Fruit fly (Drosophila melanogaster) whole organism, embryonic: ENCODE data around the gene Ir31a.
A peak's percentile ranks its signal among the peaks of the same experiment; 100 is the strongest.

Experiments
- CG10147 ChIP-seq: fragments of 200-800 bp; sonication (Bioruptor generic); optimal IDR thresholded peaks from 2 replicates; lab custom pipeline; 2019; ENCODE audit warnings: missing biosample characterization, mild to moderate bottlenecking, missing genetic modification characterization, moderate library complexity
- CG10209 ChIP-seq: fragments of 200-800 bp; sonication (Bioruptor generic); optimal IDR thresholded peaks from 3 replicates; lab custom pipeline; 2017; ENCODE audit warnings: missing biosample characterization, mild to moderate bottlenecking, missing genetic modification characterization, missing genetic modification reagents
- CG11247 ChIP-seq: fragments of 200-800 bp; sonication (Bioruptor generic); IDR thresholded peaks from 2 replicates; pipeline ENCODE4 v1.3.6; 2022; ENCODE audit warnings: missing biosample characterization, missing genetic modification characterization
- CG1233 ChIP-seq: fragments of 200-800 bp; sonication (Bioruptor generic); optimal IDR thresholded peaks from 4 replicates; lab custom pipeline; 2018; ENCODE audit warnings: missing biosample characterization, mild to moderate bottlenecking, missing genetic modification characterization
- CG12769 ChIP-seq: fragments of 200-800 bp; sonication (Bioruptor generic); optimal IDR thresholded peaks from 2 replicates; lab custom pipeline; 2019; ENCODE audit warnings: missing biosample characterization, mild to moderate bottlenecking, missing genetic modification characterization, moderate library complexity
- CG12942 ChIP-seq: fragments of 200-800 bp; sonication (Bioruptor generic); optimal IDR thresholded peaks from 3 replicates; lab custom pipeline; 2016; ENCODE audit warnings: missing biosample characterization, missing genetic modification characterization
- CG15073 ChIP-seq: fragments of 200-800 bp; sonication (Bioruptor generic); optimal IDR thresholded peaks from 2 replicates; lab custom pipeline; 2016; ENCODE audit warnings: missing biosample characterization, missing genetic modification characterization
- CG17186 ChIP-seq: fragments of 200-800 bp; sonication (Bioruptor generic); optimal IDR thresholded peaks from 3 replicates; lab custom pipeline; 2017; ENCODE audit warnings: missing biosample characterization, missing genetic modification reagents, missing genetic modification characterization
- CG17385 ChIP-seq: fragments of 200-800 bp; sonication (Bioruptor generic); optimal IDR thresholded peaks from 3 replicates; lab custom pipeline; 2018; ENCODE audit warnings: missing biosample characterization, mild to moderate bottlenecking, missing genetic modification characterization
- CG17568 ChIP-seq: fragments of 200-800 bp; sonication (Bioruptor generic); optimal IDR thresholded peaks from 2 replicates; lab custom pipeline; 2018; ENCODE audit warnings: missing biosample characterization, mild to moderate bottlenecking, missing genetic modification characterization, moderate library complexity
- CG18011 ChIP-seq: fragments of 200-800 bp; sonication (Bioruptor generic); optimal IDR thresholded peaks from 2 replicates; lab custom pipeline; 2017; ENCODE audit warnings: missing biosample characterization, missing genetic modification characterization, mild to moderate bottlenecking, moderate library complexity, missing genotype
- CG2120 ChIP-seq: fragments of 200-800 bp; sonication (Bioruptor generic); optimal IDR thresholded peaks from 3 replicates; lab custom pipeline; 2016; ENCODE audit warnings: missing biosample characterization, missing genetic modification characterization
- CG2889 ChIP-seq: fragments of 200-800 bp; sonication (Bioruptor generic); IDR thresholded peaks from 3 replicates; pipeline ENCODE4 v1.3.6; 2022; ENCODE audit warnings: missing biosample characterization, missing genetic modification characterization
- CG30431 ChIP-seq: fragments of 200-800 bp; sonication (Bioruptor generic); optimal IDR thresholded peaks from 2 replicates; lab custom pipeline; 2017; ENCODE audit warnings: missing biosample characterization, missing genetic modification characterization
- CG34422 ChIP-seq: fragments of 200-800 bp; sonication (Bioruptor generic); IDR thresholded peaks from 3 replicates; pipeline ENCODE4 v1.3.6; 2022; ENCODE audit warnings: missing biosample characterization, missing genetic modification characterization
- CG4282 ChIP-seq: fragments of 200-800 bp; sonication (Bioruptor generic); optimal IDR thresholded peaks from 2 replicates; lab custom pipeline; 2016; ENCODE audit warnings: missing biosample characterization, missing genetic modification characterization
- CG5180 ChIP-seq: fragments of 200-800 bp; sonication (Bioruptor generic); optimal IDR thresholded peaks from 3 replicates; lab custom pipeline; 2017; ENCODE audit warnings: missing biosample characterization, missing genetic modification characterization, mild to moderate bottlenecking, moderate library complexity, missing genetic modification reagents
- CG6254 ChIP-seq: fragments of 200-800 bp; sonication (Bioruptor generic); optimal IDR thresholded peaks from 3 replicates; lab custom pipeline; 2017; ENCODE audit warnings: mild to moderate bottlenecking, missing biosample characterization, missing genetic modification reagents, missing genetic modification characterization
- CG8388 ChIP-seq: fragments of 200-800 bp; sonication (Bioruptor generic); optimal IDR thresholded peaks from 2 replicates; lab custom pipeline; 2019; ENCODE audit warnings: missing biosample characterization, mild to moderate bottlenecking, missing genetic modification characterization, moderate library complexity
- CG9727 ChIP-seq: fragments of 200-800 bp; sonication (Bioruptor generic); optimal IDR thresholded peaks from 3 replicates; lab custom pipeline; 2017; ENCODE audit warnings: missing biosample characterization, mild to moderate bottlenecking, missing genetic modification characterization
- CkIIα-i1 ChIP-seq: fragments of 200-800 bp; sonication (Bioruptor generic); IDR thresholded peaks from 2 replicates; pipeline ENCODE4 v1.3.6; 2022; ENCODE audit warnings: missing biosample characterization, missing genetic modification characterization
- D19B ChIP-seq: fragments of 200-800 bp; sonication (Bioruptor generic); optimal IDR thresholded peaks from 2 replicates; lab custom pipeline; 2017; ENCODE audit warnings: missing biosample characterization, mild to moderate bottlenecking, missing genetic modification characterization
- Dip3 ChIP-seq: fragments of 200-800 bp; sonication (Bioruptor generic); optimal IDR thresholded peaks from 3 replicates; lab custom pipeline; 2016; ENCODE audit warnings: missing biosample characterization, missing genetic modification characterization
- Drgx ChIP-seq: fragments of 200-800 bp; sonication (Bioruptor generic); IDR thresholded peaks from 2 replicates; pipeline ENCODE4 v1.3.6; 2022; ENCODE audit warnings: missing biosample characterization, missing genetic modification characterization
- Hsf ChIP-seq: fragments of 200-800 bp; sonication (Bioruptor generic); optimal IDR thresholded peaks from 3 replicates; lab custom pipeline; 2016; ENCODE audit warnings: missing biosample characterization, missing genetic modification characterization
- Mrtf ChIP-seq: fragments of 200-800 bp; sonication (Bioruptor generic); IDR thresholded peaks from 3 replicates; pipeline ENCODE4 v1.3.6; 2022; ENCODE audit warnings: missing biosample characterization, missing genetic modification characterization
- Myb ChIP-seq: fragments of 200-800 bp; sonication (Bioruptor generic); optimal IDR thresholded peaks from 2 replicates; lab custom pipeline; 2016; ENCODE audit warnings: missing biosample characterization, missing genetic modification characterization
- NC2β ChIP-seq: fragments of 200-800 bp; sonication (Bioruptor generic); optimal IDR thresholded peaks from 2 replicates; lab custom pipeline; 2016; ENCODE audit warnings: missing biosample characterization, missing genetic modification characterization
- Nf-YC ChIP-seq: fragments of 200-800 bp; optimal IDR thresholded peaks from 3 replicates; lab custom pipeline; 2019; ENCODE audit warnings: missing biosample characterization, mild to moderate bottlenecking, missing genetic modification characterization, moderate library complexity
- Oaz ChIP-seq: fragments of 200-800 bp; sonication (Bioruptor generic); IDR thresholded peaks from 2 replicates; pipeline ENCODE4 v1.3.6; 2022; ENCODE audit warnings: missing biosample characterization, missing genetic modification characterization
- PHDP ChIP-seq: fragments of 200-800 bp; sonication (Bioruptor generic); optimal IDR thresholded peaks from 3 replicates; lab custom pipeline; 2018; ENCODE audit warnings: missing biosample characterization, mild to moderate bottlenecking, missing genetic modification characterization, moderate library complexity
- Sry-β ChIP-seq: fragments of 200-800 bp; sonication (Bioruptor generic); optimal IDR thresholded peaks from 2 replicates; lab custom pipeline; 2018; ENCODE audit warnings: missing biosample characterization, mild to moderate bottlenecking, missing genetic modification characterization, moderate library complexity
- Ssrp ChIP-seq: fragments of 200-800 bp; sonication (Bioruptor generic); optimal IDR thresholded peaks from 2 replicates; lab custom pipeline; 2018; ENCODE audit warnings: missing biosample characterization, mild to moderate bottlenecking, missing genetic modification characterization, moderate library complexity
- Taf1 ChIP-seq: fragments of 200-800 bp; sonication (Bioruptor generic); IDR thresholded peaks from 2 replicates; pipeline ENCODE4 v1.3.6; 2022; ENCODE audit warnings: missing biosample characterization, missing genetic modification characterization
- danr ChIP-seq: fragments of 200-800 bp; sonication (Bioruptor generic); IDR thresholded peaks from 2 replicates; pipeline ENCODE4 v1.3.6; 2022; ENCODE audit warnings: missing biosample characterization, missing genetic modification characterization
- en ChIP-seq: fragments of 200-800 bp; sonication (Bioruptor generic); optimal IDR thresholded peaks from 2 replicates; lab custom pipeline; 2016; ENCODE audit warnings: missing biosample characterization, missing genetic modification characterization
- exex ChIP-seq: fragments of 200-800 bp; sonication (Bioruptor generic); optimal IDR thresholded peaks from 4 replicates; lab custom pipeline; 2018; ENCODE audit warnings: missing biosample characterization, mild to moderate bottlenecking, missing genetic modification characterization, moderate library complexity
- fru ChIP-seq: fragments of >200 bp; optimal IDR thresholded peaks from 2 replicates; lab custom pipeline; 2017
- grau ChIP-seq: fragments of 200-800 bp; optimal IDR thresholded peaks from 3 replicates; lab custom pipeline; 2019; ENCODE audit warnings: missing biosample characterization, mild to moderate bottlenecking, missing genetic modification characterization, moderate library complexity
- grn ChIP-seq: fragments of 200-800 bp; sonication (Bioruptor generic); optimal IDR thresholded peaks from 3 replicates; lab custom pipeline; 2017; ENCODE audit warnings: missing biosample characterization, missing genetic modification characterization
- gt ChIP-seq: fragments of 200-800 bp; sonication (Bioruptor generic); IDR thresholded peaks from 2 replicates; pipeline ENCODE4 v1.3.6; 2022; ENCODE audit warnings: missing biosample characterization, missing genetic modification characterization
- jumu ChIP-seq: fragments of 200-800 bp; sonication (Bioruptor generic); optimal IDR thresholded peaks from 3 replicates; lab custom pipeline; 2016; ENCODE audit warnings: missing biosample characterization, missing genetic modification characterization
- lilli ChIP-seq: fragments of 200-800 bp; sonication (Bioruptor generic); optimal IDR thresholded peaks from 3 replicates; lab custom pipeline; 2016; ENCODE audit warnings: missing biosample characterization, missing genetic modification characterization
- maf-S ChIP-seq: fragments of 200-800 bp; sonication (Bioruptor generic); optimal IDR thresholded peaks from 2 replicates; lab custom pipeline; 2016; ENCODE audit warnings: missing biosample characterization, missing genetic modification characterization
- pfk ChIP-seq: fragments of 200-800 bp; sonication (Bioruptor generic); optimal IDR thresholded peaks from 2 replicates; lab custom pipeline; 2018; ENCODE audit warnings: missing biosample characterization, mild to moderate bottlenecking, missing genetic modification characterization, moderate library complexity
- pzg ChIP-seq: fragments of 200-800 bp; sonication (Bioruptor generic); optimal IDR thresholded peaks from 3 replicates; lab custom pipeline; 2018; ENCODE audit warnings: missing biosample characterization, mild to moderate bottlenecking, missing genetic modification characterization, moderate library complexity
- sd ChIP-seq: fragments of 200-800 bp; sonication (Bioruptor generic); optimal IDR thresholded peaks from 3 replicates; lab custom pipeline; 2018; ENCODE audit warnings: missing biosample characterization, mild to moderate bottlenecking, missing genetic modification characterization, moderate library complexity
- seq ChIP-seq: fragments of 200-800 bp; sonication (Bioruptor generic); IDR thresholded peaks from 2 replicates; pipeline ENCODE4 v1.3.6; 2022; ENCODE audit warnings: missing biosample characterization, missing genetic modification characterization
- sima ChIP-seq: fragments of 200-800 bp; sonication (Bioruptor generic); optimal IDR thresholded peaks from 2 replicates; lab custom pipeline; 2016; ENCODE audit warnings: missing biosample characterization, missing genetic modification characterization
- sisA ChIP-seq: fragments of 200-800 bp; sonication (Bioruptor generic); IDR thresholded peaks from 2 replicates; pipeline ENCODE4 v1.3.6; 2022; ENCODE audit warnings: missing biosample characterization, missing genetic modification characterization
- zfh1 ChIP-seq: fragments of 200-800 bp; sonication (Bioruptor generic); IDR thresholded peaks from 3 replicates; pipeline ENCODE4 v1.3.6; 2022; ENCODE audit warnings: missing biosample characterization, missing genetic modification characterization

Gene Ir31a

dm6 chr2L:10387869-10388726 is 17.3 kb upstream of the Ir31a start, which contains the start of gene da (continued):
- TF ChIP-seq en (no peak), CG18011 (GFP tag; lab: Kevin White, UChicago) (peak; percentile 20), sisA (no peak; the same call in 1 of the 2 replicates), pzg (peak; percentile 86), Nf-YC (tag; lab: Kevin White, UChicago) (peak; percentile 52), PHDP (tag; lab: Kevin White, UChicago) (peak; percentile 68), gt (GFP tag; lab: Robert Waterston, UW) (no peak), CG30431 (GFP tag; lab: Kevin White, UChicago) (no peak), CkIIα-i1 (GFP tag; lab: Robert Waterston, UW) (no peak), zfh1 (GFP tag; lab: Robert Waterston, UW) (peak; percentile 40; the same call in 1 of the 3 replicates), Ssrp (tag; lab: Kevin White, UChicago) (peak; percentile 58), CG9727 (GFP tag; lab: Kevin White, UChicago) (peak; percentile 40), CG2120 (GFP tag; lab: Kevin White, UChicago) (peak; percentile 79), maf-S (GFP tag; lab: Kevin White, UChicago) (peak; percentile 42), CG12942 (GFP tag; lab: Kevin White, UChicago) (peak; percentile 22), CG4282 (GFP tag; lab: Kevin White, UChicago) (peak; percentile 46), CG17186 (GFP tag; lab: Kevin White, UChicago) (peak; percentile 79), CG10209 (GFP tag; lab: Kevin White, UChicago) (peak; percentile 52), pfk (GFP tag; lab: Kevin White, UChicago) (peak; percentile 86), seq (GFP tag; lab: Robert Waterston, UW) (no peak; the same call in 1 of the 2 replicates), CG8388 (GFP tag; lab: Kevin White, UChicago) (peak; percentile 21), Sry-β (GFP tag; lab: Kevin White, UChicago) (no peak), CG1233 (GFP tag; lab: Kevin White, UChicago) (no peak), CG34422 (GFP tag; lab: Robert Waterston, UW) (peak; percentile 57; the same call in 2 of the 3 replicates), jumu (GFP tag; lab: Kevin White, UChicago) (peak; percentile 64), CG10147 (GFP tag; lab: Kevin White, UChicago) (no peak), NC2β (GFP tag; lab: Kevin White, UChicago) (peak; percentile 63), CG17385 (GFP tag; lab: Kevin White, UChicago) (peak; percentile 26), D19B (GFP tag; lab: Kevin White, UChicago) (peak; percentile 64), sima (GFP tag; lab: Kevin White, UChicago) (no peak), danr (GFP tag; lab: Robert Waterston, UW) (no peak), CG2889 (no peak), CG5180 (GFP tag; lab: Kevin White, UChicago) (no peak), Oaz (no peak), grau (tag; lab: Kevin White, UChicago) (peak; percentile 69), fru (lab: Kevin White, UChicago) (no peak), CG6254 (GFP tag; lab: Kevin White, UChicago) (no peak)

dm6 chr2L:10393467-10393866 is 11.9 kb upstream of the Ir31a start:
- no peak for TF ChIP-seq lilli (GFP tag; lab: Kevin White, UChicago)
- TF ChIP-seq sd = peak; percentile 85
- no peak for TF ChIP-seq CG11247 (GFP tag; lab: Robert Waterston, UW)
- no peak for TF ChIP-seq Mrtf (GFP tag; lab: Robert Waterston, UW)
- TF ChIP-seq grn (GFP tag; lab: Kevin White, UChicago) = peak; percentile 69
- TF ChIP-seq CG17568 (GFP tag; lab: Kevin White, UChicago) = no peak
- no peak for TF ChIP-seq CG15073 (GFP tag; lab: Kevin White, UChicago)
- TF ChIP-seq Taf1 (GFP tag; lab: Robert Waterston, UW) = no peak
- peak; percentile 96 for TF ChIP-seq exex (tag; lab: Kevin White, UChicago)
- no peak for TF ChIP-seq Drgx (GFP tag; lab: Robert Waterston, UW)
- no peak for TF ChIP-seq Hsf (GFP tag; lab: Kevin White, UChicago)
- no peak for TF ChIP-seq Dip3 (GFP tag; lab: Kevin White, UChicago)
- no peak for TF ChIP-seq Myb (GFP tag; lab: Kevin White, UChicago)
- no peak for TF ChIP-seq CG12769
